Worm (Caenorhabditis elegans) whole organism, early embryonic: ENCODE results near the gene Y41C4A.21.

ENCODE experiments used
- B0310.2 ChIP-seq: sonication (generic microtip); optimal IDR thresholded peaks from 2 replicates; lab custom pipeline; 2016; ENCODE audit warnings: mild to moderate bottlenecking, missing genetic modification characterization, missing compliant biosample characterization
- F13C5.2 ChIP-seq: sonication (generic microtip); optimal IDR thresholded peaks from 2 replicates; lab custom pipeline; 2017; ENCODE audit warnings: mild to moderate bottlenecking, missing genetic modification characterization, inconsistent platforms, missing compliant biosample characterization
- aly-1 ChIP-seq: sonication (generic microtip); optimal IDR thresholded peaks from 2 replicates; lab custom pipeline; 2016; ENCODE audit warnings: missing genetic modification characterization, missing compliant biosample characterization
- ama-1 ChIP-seq: fragments of 150-350 bp; optimal IDR thresholded peaks from 2 replicates; lab custom pipeline; 2014
- ceh-13 ChIP-seq: fragments of 200-800 bp; sonication (Bioruptor generic); optimal IDR thresholded peaks from 2 replicates; lab custom pipeline; 2018; ENCODE audit warnings: mild to moderate bottlenecking, missing genetic modification characterization, missing compliant biosample characterization
- ceh-36 ChIP-seq: sonication (generic microtip); optimal IDR thresholded peaks from 2 replicates; lab custom pipeline; 2016; ENCODE audit warnings: missing genetic modification characterization, inconsistent platforms, missing compliant biosample characterization
- ets-7 ChIP-seq: sonication (generic microtip); optimal IDR thresholded peaks from 2 replicates; lab custom pipeline; 2016; ENCODE audit warnings: missing genotype, missing genetic modification characterization, missing compliant biosample characterization
- flt-1 ChIP-seq: fragments of 200-800 bp; sonication (Bioruptor generic); IDR thresholded peaks from 2 replicates; pipeline ENCODE4 v1.3.6; 2022; ENCODE audit warnings: missing genetic modification characterization, missing compliant biosample characterization
- hmbx-1 ChIP-seq: sonication (generic microtip); optimal IDR thresholded peaks from 2 replicates; lab custom pipeline; 2016; ENCODE audit warnings: mild to moderate bottlenecking, missing genetic modification characterization, missing compliant biosample characterization
- hmg-4 ChIP-seq: fragments of 200-800 bp; sonication (Bioruptor generic); optimal IDR thresholded peaks from 2 replicates; lab custom pipeline; 2018; ENCODE audit warnings: mild to moderate bottlenecking, missing genetic modification characterization, missing compliant biosample characterization
- hnd-1 ChIP-seq: sonication (generic microtip); optimal IDR thresholded peaks from 2 replicates; lab custom pipeline; 2016; ENCODE audit warnings: missing genetic modification characterization, missing compliant biosample characterization
- pes-1 ChIP-seq: fragments of 200-800 bp; sonication (Bioruptor generic); IDR thresholded peaks from 2 replicates; pipeline ENCODE4 v1.3.6; 2022; ENCODE audit warnings: missing genetic modification reagents, missing genetic modification characterization, missing compliant biosample characterization
- scrt-1 ChIP-seq: fragments of 200-800 bp; sonication (Bioruptor generic); IDR thresholded peaks from 2 replicates; pipeline ENCODE4 v1.3.6; 2022; ENCODE audit warnings: missing genetic modification characterization, missing compliant biosample characterization
- sea-1 ChIP-seq: fragments of 200-800 bp; sonication (Bioruptor generic); conservative IDR thresholded peaks from 2 replicates; pipeline ENCODE4 v1.3.6; 2022; ENCODE audit warnings: missing genetic modification characterization, missing compliant biosample characterization
- tbx-11 ChIP-seq: fragments of 200-800 bp; sonication (Bioruptor generic); IDR thresholded peaks from 2 replicates; pipeline ENCODE4 v1.3.6; 2022; ENCODE audit warnings: missing genetic modification characterization, missing compliant biosample characterization
- tbx-37 ChIP-seq: fragments of 200-800 bp; sonication (Bioruptor generic); conservative IDR thresholded peaks from 2 replicates; pipeline ENCODE4 v1.3.6; 2022; ENCODE audit warnings: missing genetic modification reagents, missing genetic modification characterization, missing compliant biosample characterization
- tra-4 ChIP-seq: sonication (generic microtip); optimal IDR thresholded peaks from 2 replicates; lab custom pipeline; 2017; ENCODE audit warnings: missing genetic modification characterization, missing compliant biosample characterization

Y41C4A.21 gene

DNA sequence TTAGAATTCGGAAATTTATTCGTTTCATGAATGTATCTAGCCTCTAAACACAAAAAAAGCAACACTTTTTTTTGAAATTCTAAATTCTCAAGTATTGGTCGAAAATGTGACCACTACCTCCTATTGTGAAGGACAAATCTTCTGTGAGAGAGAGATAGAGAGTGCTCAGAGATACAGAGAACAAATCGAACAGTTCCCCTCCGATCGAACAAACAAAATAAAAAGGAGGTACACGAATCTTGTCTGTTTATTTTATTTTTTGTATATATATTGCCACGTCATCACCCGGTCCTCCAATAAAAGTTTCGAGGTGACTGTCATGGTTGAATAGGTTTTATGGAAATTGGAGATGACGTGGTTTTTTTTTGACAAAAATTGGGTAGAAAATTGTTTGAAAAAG, 8.7 kb downstream of the Y41C4A.21 start:
- TF ChIP-seq B0310.2 (no peak), pes-1 (GFP tag; lab: Robert Waterston, UW) (no peak), flt-1 (GFP tag; lab: Robert Waterston, UW) (no peak), hmbx-1 (tag; lab: Kevin White, UChicago) (no peak), tbx-11 (GFP tag; lab: Robert Waterston, UW) (no peak), sea-1 (GFP tag; lab: Robert Waterston, UW) (no peak), hnd-1 (tag; lab: Kevin White, UChicago) (no peak), F13C5.2 (tag; lab: Kevin White, UChicago) (no peak), hmg-4 (GFP tag; lab: Kevin White, UChicago) (no peak), ceh-36 (no peak), scrt-1 (GFP tag; lab: Robert Waterston, UW) (no peak), tra-4 (tag; lab: Kevin White, UChicago) (no peak), ets-7 (tag; lab: Kevin White, UChicago) (no peak), tbx-37 (GFP tag; lab: Robert Waterston, UW) (no peak), ama-1 (lab: Kevin White, UChicago) (no peak), ceh-13 (no peak), aly-1 (no peak)

DNA sequence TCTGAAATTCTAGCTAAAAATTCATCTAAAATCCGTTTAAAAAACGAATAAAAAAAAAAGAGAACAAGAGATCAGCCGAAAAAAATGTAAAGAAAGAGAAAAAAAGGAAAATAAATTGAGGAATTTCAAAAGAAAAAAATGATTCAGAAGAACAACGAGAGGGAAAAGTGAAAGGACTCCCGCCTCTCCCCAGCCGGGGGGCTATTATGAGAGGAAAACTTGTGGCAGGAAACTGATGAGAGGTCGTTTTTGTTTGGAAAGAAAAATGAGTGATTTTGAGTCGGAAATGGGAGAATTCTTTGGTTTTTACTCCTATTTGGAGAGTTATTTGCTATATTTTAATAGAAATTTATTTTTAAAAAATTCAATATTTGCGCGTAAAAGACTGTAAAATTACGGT, 10.0 kb downstream of the Y41C4A.21 start:
- TF ChIP-seq tbx-11 (GFP tag; lab: Robert Waterston, UW), result no peak
- no peak for TF ChIP-seq tra-4 (tag; lab: Kevin White, UChicago)
- no peak for TF ChIP-seq ceh-36
- TF ChIP-seq B0310.2, result no peak
- no peak for TF ChIP-seq hnd-1 (tag; lab: Kevin White, UChicago)
- no peak for TF ChIP-seq hmg-4 (GFP tag; lab: Kevin White, UChicago)
- no peak for TF ChIP-seq ets-7 (tag; lab: Kevin White, UChicago)
- no peak for TF ChIP-seq tbx-37 (GFP tag; lab: Robert Waterston, UW)
- TF ChIP-seq F13C5.2 (tag; lab: Kevin White, UChicago), result no peak
- TF ChIP-seq flt-1 (GFP tag; lab: Robert Waterston, UW), result no peak
- TF ChIP-seq sea-1 (GFP tag; lab: Robert Waterston, UW), result no peak

DNA sequence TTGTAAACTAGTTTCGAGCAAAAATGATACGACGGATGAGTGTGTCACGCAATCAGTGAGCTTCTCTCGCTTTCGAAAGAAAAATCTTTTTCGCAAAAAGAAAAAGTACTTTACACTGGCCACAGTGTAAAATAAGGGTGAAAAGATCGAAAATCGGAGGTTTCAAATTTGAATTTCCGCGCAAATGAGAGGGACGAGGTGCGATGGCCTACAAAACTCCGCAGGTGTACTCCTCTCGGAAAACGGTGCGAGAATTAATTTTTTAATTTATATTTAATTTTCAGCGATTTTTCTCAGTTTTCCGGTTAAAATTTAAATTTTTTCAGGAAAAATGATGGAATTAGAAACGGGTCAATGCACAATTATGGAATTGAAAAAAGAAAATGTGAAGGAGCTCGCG, 14.6 kb downstream of the Y41C4A.21 start, which contains the start of gene mrt-2:
TSS of gene mrt-2 (plus strand) at position 49 of the 400 bp plus-strand sequence.
- TF ChIP-seq tbx-37 (GFP tag; lab: Robert Waterston, UW) (peak; percentile 86), pes-1 (GFP tag; lab: Robert Waterston, UW) (peak; percentile 59; the same call in 1 of the 2 replicates), sea-1 (GFP tag; lab: Robert Waterston, UW) (no peak), tbx-11 (GFP tag; lab: Robert Waterston, UW) (no peak), ceh-13 (no peak), hnd-1 (tag; lab: Kevin White, UChicago) (peak; percentile 1)

ce11 chrIII:11750232-11750631, 18.1 kb downstream of the Y41C4A.21 start:
- TF ChIP-seq tbx-11 (GFP tag; lab: Robert Waterston, UW), result no peak
- no peak for TF ChIP-seq B0310.2
- no peak for TF ChIP-seq hmbx-1 (tag; lab: Kevin White, UChicago)
- TF ChIP-seq ceh-36, result no peak
- no peak for TF ChIP-seq pes-1 (GFP tag; lab: Robert Waterston, UW)
- TF ChIP-seq flt-1 (GFP tag; lab: Robert Waterston, UW), result no peak
- TF ChIP-seq F13C5.2 (tag; lab: Kevin White, UChicago), result no peak
- no peak for TF ChIP-seq scrt-1 (GFP tag; lab: Robert Waterston, UW)
- no peak for TF ChIP-seq tbx-37 (GFP tag; lab: Robert Waterston, UW)
- no peak for TF ChIP-seq ets-7 (tag; lab: Kevin White, UChicago)
- TF ChIP-seq ama-1 (lab: Kevin White, UChicago), result no peak
- no peak for TF ChIP-seq aly-1
- TF ChIP-seq tra-4 (tag; lab: Kevin White, UChicago), result no peak
- TF ChIP-seq hnd-1 (tag; lab: Kevin White, UChicago), result no peak
- TF ChIP-seq sea-1 (GFP tag; lab: Robert Waterston, UW), result no peak
- no peak for TF ChIP-seq hmg-4 (GFP tag; lab: Kevin White, UChicago)
- no peak for TF ChIP-seq ceh-13

DNA sequence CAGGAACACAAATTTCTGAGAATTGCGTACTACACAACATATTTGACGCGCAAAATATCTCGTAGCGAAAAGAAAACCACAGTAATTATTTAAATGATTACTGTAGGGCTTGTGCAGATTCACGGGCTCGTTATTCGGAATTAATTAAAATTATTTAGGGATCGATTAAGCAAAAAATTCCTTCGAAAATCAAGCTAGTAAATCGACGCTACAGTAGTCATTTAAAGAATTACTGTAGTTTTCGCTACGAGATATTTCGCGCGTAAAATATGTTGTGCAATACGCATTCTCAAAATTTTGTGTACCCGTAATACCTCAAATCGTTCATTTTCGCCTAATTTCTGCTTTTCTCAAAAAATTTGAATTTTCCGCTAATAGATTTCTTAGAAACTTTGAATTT, 18.7 kb downstream of the Y41C4A.21 start:
- TF ChIP-seq aly-1, result no peak
- TF ChIP-seq hmg-4 (GFP tag; lab: Kevin White, UChicago), result no peak
- TF ChIP-seq ets-7 (tag; lab: Kevin White, UChicago), result no peak
- no peak for TF ChIP-seq hmbx-1 (tag; lab: Kevin White, UChicago)
- TF ChIP-seq ceh-36, result no peak
- no peak for TF ChIP-seq ceh-13
- TF ChIP-seq B0310.2, result no peak
- no peak for TF ChIP-seq tbx-37 (GFP tag; lab: Robert Waterston, UW)
- TF ChIP-seq tra-4 (tag; lab: Kevin White, UChicago), result no peak
- TF ChIP-seq pes-1 (GFP tag; lab: Robert Waterston, UW), result no peak
- no peak for TF ChIP-seq hnd-1 (tag; lab: Kevin White, UChicago)
- no peak for TF ChIP-seq sea-1 (GFP tag; lab: Robert Waterston, UW)
- no peak for TF ChIP-seq scrt-1 (GFP tag; lab: Robert Waterston, UW)
- no peak for TF ChIP-seq flt-1 (GFP tag; lab: Robert Waterston, UW)

- TF ChIP-seq ceh-36, result no peak
- no peak for TF ChIP-seq ama-1 (lab: Kevin White, UChicago)
- TF ChIP-seq ceh-13, result no peak
- no peak for TF ChIP-seq B0310.2
- TF ChIP-seq tbx-37 (GFP tag; lab: Robert Waterston, UW), result no peak
- no peak for TF ChIP-seq ets-7 (tag; lab: Kevin White, UChicago)
- TF ChIP-seq flt-1 (GFP tag; lab: Robert Waterston, UW), result no peak
- TF ChIP-seq tbx-11 (GFP tag; lab: Robert Waterston, UW), result no peak
- TF ChIP-seq F13C5.2 (tag; lab: Kevin White, UChicago), result no peak
- no peak for TF ChIP-seq pes-1 (GFP tag; lab: Robert Waterston, UW)
- no peak for TF ChIP-seq hmbx-1 (tag; lab: Kevin White, UChicago)
- TF ChIP-seq aly-1, result no peak
- no peak for TF ChIP-seq tra-4 (tag; lab: Kevin White, UChicago)
- TF ChIP-seq hmg-4 (GFP tag; lab: Kevin White, UChicago), result no peak
- TF ChIP-seq sea-1 (GFP tag; lab: Robert Waterston, UW), result no peak
Measured at ce11 chrIII:11757892-11758291, 25.7 kb downstream of the Y41C4A.21 start.

- TF ChIP-seq sea-1 (GFP tag; lab: Robert Waterston, UW) (no peak), ama-1 (lab: Kevin White, UChicago) (no peak), scrt-1 (GFP tag; lab: Robert Waterston, UW) (no peak), aly-1 (no peak), ceh-36 (no peak), tbx-11 (GFP tag; lab: Robert Waterston, UW) (no peak), ceh-13 (no peak)
Measured at ce11 chrIII:11760634-11761033, 28.5 kb downstream of the Y41C4A.21 start.
